Worm (Caenorhabditis elegans) whole organism, L1 larva: ENCODE measurements around the gene F13A2.9.

Experiments used
- alr-1 ChIP-seq: fragments of 200-800 bp; sonication (Bioruptor generic); optimal IDR thresholded peaks from 2 replicates; lab custom pipeline; 2018; ENCODE audit warnings: borderline replicate concordance, mild to moderate bottlenecking, missing genetic modification characterization, missing compliant biosample characterization
- ama-1 ChIP-seq: fragments of 150-350 bp; optimal IDR thresholded peaks from 2 replicates; lab custom pipeline; 2014
- dpl-1 ChIP-seq, 3 experiments: fragments of 150-350 bp in 2 of 3; sonication (generic microtip) in 1 of 3; optimal IDR thresholded peaks; 2 replicates each; lab custom pipeline; 2014 to 2017; ENCODE audit warnings: missing biosample characterization in 3 of 3, missing genetic modification characterization in 3 of 3, missing genetic modification reagents in 3 of 3
- egl-27 ChIP-seq, 2 experiments: fragments of 150-350 bp in 1 of 2; sonication (generic microtip); optimal IDR thresholded peaks; 3 replicates each; lab custom pipeline; 2017 to 2018; ENCODE audit warnings: missing biosample characterization in 2 of 2, missing genetic modification characterization in 2 of 2, missing genetic modification reagents in 2 of 2
- elt-2 ChIP-seq: sonication (generic microtip); optimal IDR thresholded peaks from 2 replicates; lab custom pipeline; 2016; ENCODE audit warnings: missing genetic modification characterization, mild to moderate bottlenecking, inconsistent platforms, missing compliant biosample characterization, missing genetic modification reagents
- irx-1 ChIP-seq: sonication (generic microtip); optimal IDR thresholded peaks from 2 replicates; lab custom pipeline; 2016; ENCODE audit warnings: missing genetic modification characterization, missing compliant biosample characterization
- lin-13 ChIP-seq: fragments of 150-350 bp; optimal IDR thresholded peaks from 2 replicates; lab custom pipeline; 2014; ENCODE audit warnings: missing biosample characterization, missing genetic modification reagents, missing genetic modification characterization
- lsy-2 ChIP-seq, 2 experiments: fragments of 150-350 bp; optimal IDR thresholded peaks; 2 replicates each; lab custom pipeline; 2014; ENCODE audit warnings: missing biosample characterization in 2 of 2, missing genetic modification characterization in 2 of 2
- mdl-1 ChIP-seq, 2 experiments: fragments of 150-350 bp; optimal IDR thresholded peaks; 2 replicates each; lab custom pipeline; 2014 to 2017; ENCODE audit warnings: missing biosample characterization in 2 of 2, missing genetic modification characterization in 2 of 2, inconsistent platforms in 1 of 2
- nhr-77 ChIP-seq: fragments of 150-350 bp; optimal IDR thresholded peaks from 2 replicates; lab custom pipeline; 2014; ENCODE audit warnings: missing biosample characterization, missing genetic modification characterization
- skn-1 ChIP-seq: fragments of 150-350 bp; optimal IDR thresholded peaks from 2 replicates; lab custom pipeline; 2014; ENCODE audit warnings: missing biosample characterization, missing genetic modification characterization
- tbx-2 ChIP-seq: sonication (generic microtip); optimal IDR thresholded peaks from 2 replicates; lab custom pipeline; 2016; ENCODE audit warnings: missing genetic modification characterization, missing compliant biosample characterization
- vab-15 ChIP-seq: sonication (generic microtip); optimal IDR thresholded peaks from 2 replicates; lab custom pipeline; 2017; ENCODE audit warnings: missing genotype, mild to moderate bottlenecking, missing genetic modification characterization, missing compliant biosample characterization
- ztf-11 ChIP-seq, 2 experiments: sonication (generic microtip); optimal IDR thresholded peaks; 2 replicates each; lab custom pipeline; 2016 to 2017; ENCODE audit warnings: missing genetic modification characterization in 2 of 2, missing biosample characterization in 1 of 2, missing compliant biosample characterization in 1 of 2

- no peak for TF ChIP-seq vab-15 (tag; lab: Kevin White, UChicago)
- TF ChIP-seq skn-1 (tag; lab: Kevin White, UChicago), result no peak
- TF ChIP-seq tbx-2, result no peak
- no peak for TF ChIP-seq nhr-77
- TF ChIP-seq irx-1, result no peak
- no peak for TF ChIP-seq ama-1
- TF ChIP-seq mdl-1 (tag; optimal IDR thresholded peaks at IDR 0.05; lab: Kevin White, UChicago), result no peak
- TF ChIP-seq egl-27 (tag; optimal IDR thresholded peaks at IDR 0.05; lab: Kevin White, UChicago), result no peak
- no peak for TF ChIP-seq lsy-2 (tag; optimal IDR thresholded peaks at IDR 0.05; lab: Kevin White, UChicago)
- no peak for TF ChIP-seq lin-13 (GFP tag; lab: Kevin White, UChicago)
- TF ChIP-seq ztf-11 (tag; optimal IDR thresholded peaks at IDR 0.05; lab: Kevin White, UChicago), result no peak
- no peak for TF ChIP-seq dpl-1 (GFP tag; optimal IDR thresholded peaks at IDR 0.05; lab: Kevin White, UChicago)
- TF ChIP-seq alr-1, result no peak
- TF ChIP-seq elt-2 (tag; lab: Kevin White, UChicago), result no peak
Measured at ce11 chrV:4396257-4396656, 9.0 kb upstream of the F13A2.9 start, which contains the start of gene F13A2.3.
